Worm (Caenorhabditis elegans): ENCODE measurements around the gene him-3.

him-3 gene

DNA sequence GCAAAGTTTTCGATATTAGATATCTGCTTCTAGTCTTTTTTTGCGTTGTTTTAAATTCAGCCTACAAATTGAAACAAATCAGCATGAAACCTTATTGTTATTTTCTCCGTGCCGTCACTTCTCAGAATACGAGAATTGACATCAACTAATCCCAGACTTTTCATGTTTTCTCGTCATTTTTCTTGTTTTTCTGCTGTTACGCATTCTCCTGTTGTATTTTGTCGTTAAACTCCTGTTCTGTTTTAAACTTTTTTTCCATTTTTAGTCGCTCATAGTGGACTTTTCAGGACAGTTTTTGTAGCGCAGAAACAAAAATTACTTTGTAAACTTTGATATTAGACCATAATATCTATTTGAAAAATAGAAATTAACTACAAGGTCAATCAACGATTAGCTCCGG is 44.9 kb downstream of the him-3 start:
- no peak for TF ChIP-seq elt-3 (tag; optimal IDR thresholded peaks at IDR 0.05)

DNA sequence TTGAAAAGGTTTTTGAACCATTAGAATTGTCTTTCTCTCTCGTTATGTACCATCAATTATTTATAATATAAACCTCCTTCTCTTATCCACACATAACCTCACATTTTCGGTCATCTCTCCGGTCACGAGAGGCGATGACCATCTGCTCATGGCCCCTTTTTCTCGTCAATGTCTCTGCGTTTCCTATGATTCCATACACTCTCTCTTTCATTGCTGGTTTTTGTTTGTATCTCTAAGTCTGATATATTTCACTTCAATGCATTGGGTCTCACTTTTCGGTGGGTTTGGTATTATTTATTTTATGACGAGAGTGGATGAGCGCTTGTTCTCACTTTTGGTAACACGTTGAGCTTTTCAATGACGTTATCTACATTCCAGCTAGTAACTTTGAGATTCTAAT is 45.7 kb downstream of the him-3 start:
- TF ChIP-seq ztf-4 (tag; optimal IDR thresholded peaks at IDR 0.05) (peak; percentile 31), crh-2 (tag; optimal IDR thresholded peaks at IDR 0.05) (peak; percentile 65), snpc-4 (tag; optimal IDR thresholded peaks at IDR 0.05) (peak; percentile 8), Y55F3AM.14 (GFP tag; optimal IDR thresholded peaks at IDR 0.05) (no peak), lin-13 (GFP tag; optimal IDR thresholded peaks at IDR 0.05) (no peak), elt-3 (tag; optimal IDR thresholded peaks at IDR 0.05) (no peak), lsy-2 (tag; optimal IDR thresholded peaks at IDR 0.05) (peak in 1 of 2 experiments; percentile 81), sma-9 (GFP tag; optimal IDR thresholded peaks at IDR 0.05) (peak; percentile 84), sma-9 (tag; optimal IDR thresholded peaks at IDR 0.05) (no peak), aly-2 (tag; optimal IDR thresholded peaks at IDR 0.05) (no peak), R02D3.7 (tag; optimal IDR thresholded peaks at IDR 0.05) (no peak), fos-1 (tag; optimal IDR thresholded peaks at IDR 0.05) (peak; percentile 70), nhr-237 (tag; optimal IDR thresholded peaks at IDR 0.05) (no peak), F13H6.1 (tag; optimal IDR thresholded peaks at IDR 0.05) (peak; percentile 86), nhr-12 (tag; optimal IDR thresholded peaks at IDR 0.05) (no peak), nhr-23 (tag; optimal IDR thresholded peaks at IDR 0.05) (no peak), blmp-1 (tag; optimal IDR thresholded peaks at IDR 0.05; ENCODE audit: insufficient read depth) (peak; percentile 16), ama-1 (optimal IDR thresholded peaks at IDR 0.05) (no peak), nhr-21 (tag; optimal IDR thresholded peaks at IDR 0.05) (peak; percentile 45), mdl-1 (tag; optimal IDR thresholded peaks at IDR 0.05) (peak; percentile 26 to 37), nhr-11 (tag; optimal IDR thresholded peaks at IDR 0.05) (no peak), sem-4 (tag; optimal IDR thresholded peaks at IDR 0.05) (peak; percentile 82), sma-3 (GFP tag; optimal IDR thresholded peaks at IDR 0.05) (peak; percentile 51), nhr-129 (tag; optimal IDR thresholded peaks at IDR 0.05) (peak; percentile 87), ceh-16 (tag; optimal IDR thresholded peaks at IDR 0.05) (no peak), alr-1 (tag; optimal IDR thresholded peaks at IDR 0.05) (no peak), lin-11 (tag; optimal IDR thresholded peaks at IDR 0.05) (no peak), unc-62 (GFP tag; optimal IDR thresholded peaks at IDR 0.05) (no peak), nhr-10 (tag; optimal IDR thresholded peaks at IDR 0.05) (no peak), egl-27 (tag; optimal IDR thresholded peaks at IDR 0.05) (peak; percentile 70), dmd-4 (tag; optimal IDR thresholded peaks at IDR 0.05) (no peak), zag-1 (tag; optimal IDR thresholded peaks at IDR 0.05) (no peak), C34F6.9 (tag; optimal IDR thresholded peaks at IDR 0.05) (peak; percentile 85), nhr-6 (tag; optimal IDR thresholded peaks at IDR 0.05) (peak; percentile 39), unc-55 (GFP tag; optimal IDR thresholded peaks at IDR 0.05) (peak; percentile 58), nhr-77 (tag; optimal IDR thresholded peaks at IDR 0.05) (no peak), mab-5 (tag; optimal IDR thresholded peaks at IDR 0.05) (peak; percentile 70), ztf-11 (tag; optimal IDR thresholded peaks at IDR 0.05) (no peak), gmeb-1 (tag; optimal IDR thresholded peaks at IDR 0.05) (peak; percentile 45), nhr-25 (tag; optimal IDR thresholded peaks at IDR 0.05) (peak; percentile 55), lin-39 (tag; optimal IDR thresholded peaks at IDR 0.05) (peak; percentile 41), ceh-82 (tag; optimal IDR thresholded peaks at IDR 0.05) (no peak), unc-39 (tag; optimal IDR thresholded peaks at IDR 0.05) (no peak), elt-1 (tag; optimal IDR thresholded peaks at IDR 0.05) (no peak), ZK546.5 (tag; optimal IDR thresholded peaks at IDR 0.05) (no peak), ztf-1 (GFP tag; conservative IDR thresholded peaks at IDR 0.05) (no peak), peb-1 (tag; optimal IDR thresholded peaks at IDR 0.05) (no peak), skn-1 (tag; optimal IDR thresholded peaks at IDR 0.05) (no peak), mbf-1 (tag; optimal IDR thresholded peaks at IDR 0.05) (no peak)

All from whole organism, L2 larva.